Worm (Caenorhabditis elegans) whole organism, late embryonic: ENCODE data around the gene marc-1.

Source experiments
- C38D4.7 ChIP-seq: fragments of 200-800 bp; sonication (Bioruptor generic); optimal IDR thresholded peaks from 2 replicates; lab custom pipeline; 2018; ENCODE audit warnings: mild to moderate bottlenecking, missing genetic modification characterization, moderate library complexity, missing compliant biosample characterization
- F13H6.1 ChIP-seq: sonication (generic microtip); optimal IDR thresholded peaks from 2 replicates; lab custom pipeline; 2016; ENCODE audit warnings: missing genetic modification characterization, missing compliant biosample characterization
- K02D7.2 ChIP-seq: sonication (generic microtip); optimal IDR thresholded peaks from 2 replicates; lab custom pipeline; 2017; ENCODE audit warnings: mild to moderate bottlenecking, missing genetic modification characterization, missing compliant biosample characterization
- K09A11.1 ChIP-seq: sonication (generic microtip); optimal IDR thresholded peaks from 2 replicates; lab custom pipeline; 2017; ENCODE audit warnings: antibody characterized with exemption, mild to moderate bottlenecking, missing genetic modification characterization, missing compliant biosample characterization; ENCODE audit not compliant: insufficient read depth
- T23F11.4 ChIP-seq: fragments of 200-800 bp; sonication (Bioruptor generic); optimal IDR thresholded peaks from 2 replicates; lab custom pipeline; 2018; ENCODE audit warnings: mild to moderate bottlenecking, missing genetic modification characterization, missing compliant biosample characterization
- ceh-18 ChIP-seq: sonication (generic microtip); optimal IDR thresholded peaks from 2 replicates; lab custom pipeline; 2016; ENCODE audit warnings: missing genetic modification characterization, missing compliant biosample characterization
- ceh-19 ChIP-seq: fragments of 200-800 bp; sonication (Bioruptor generic); optimal IDR thresholded peaks from 2 replicates; lab custom pipeline; 2018; ENCODE audit warnings: mild to moderate bottlenecking, missing genetic modification characterization, missing compliant biosample characterization
- ceh-22 ChIP-seq: sonication (generic microtip); optimal IDR thresholded peaks from 2 replicates; lab custom pipeline; 2017; ENCODE audit warnings: missing biosample characterization, missing genetic modification characterization
- ceh-31 ChIP-seq: sonication (generic microtip); optimal IDR thresholded peaks from 2 replicates; lab custom pipeline; 2016; ENCODE audit warnings: missing genetic modification characterization, missing compliant biosample characterization
- ceh-9 ChIP-seq: sonication (generic microtip); optimal IDR thresholded peaks from 2 replicates; lab custom pipeline; 2016; ENCODE audit warnings: mild to moderate bottlenecking, missing genetic modification characterization, inconsistent platforms, missing compliant biosample characterization
- dmd-4 ChIP-seq: sonication (generic microtip); optimal IDR thresholded peaks from 2 replicates; lab custom pipeline; 2016; ENCODE audit warnings: borderline replicate concordance, missing genetic modification characterization, missing compliant biosample characterization
- elt-2 ChIP-seq: sonication (generic microtip); optimal IDR thresholded peaks from 2 replicates; lab custom pipeline; 2016; ENCODE audit warnings: missing genetic modification reagents, missing genetic modification characterization, missing compliant biosample characterization
- fax-1 ChIP-seq: sonication (generic microtip); optimal IDR thresholded peaks from 2 replicates; lab custom pipeline; 2016; ENCODE audit warnings: missing genotype, missing genetic modification characterization, missing compliant biosample characterization
- fkh-10 ChIP-seq: fragments of 150-350 bp; optimal IDR thresholded peaks from 2 replicates; lab custom pipeline; 2014; ENCODE audit warnings: missing biosample characterization, missing genetic modification reagents, missing genetic modification characterization
- hlh-15 ChIP-seq: sonication (generic microtip); optimal IDR thresholded peaks from 2 replicates; lab custom pipeline; 2016; ENCODE audit warnings: missing genetic modification characterization, missing compliant biosample characterization
- hlh-30 ChIP-seq: sonication (generic microtip); optimal IDR thresholded peaks from 2 replicates; lab custom pipeline; 2017; ENCODE audit warnings: antibody characterized with exemption, missing genetic modification characterization, missing compliant biosample characterization; ENCODE audit not compliant: insufficient read depth
- hlh-6 ChIP-seq: sonication (generic microtip); optimal IDR thresholded peaks from 2 replicates; lab custom pipeline; 2016; ENCODE audit warnings: missing genotype, missing genetic modification characterization, missing compliant biosample characterization
- lim-6 ChIP-seq: sonication (generic microtip); optimal IDR thresholded peaks from 2 replicates; lab custom pipeline; 2016; ENCODE audit warnings: missing genetic modification characterization, missing compliant biosample characterization
- lin-11 ChIP-seq: fragments of 200-800 bp; sonication (Bioruptor generic); optimal IDR thresholded peaks from 2 replicates; lab custom pipeline; 2018; ENCODE audit warnings: mild to moderate bottlenecking, missing genetic modification characterization, missing compliant biosample characterization
- mec-3 ChIP-seq: sonication (generic microtip); optimal IDR thresholded peaks from 2 replicates; lab custom pipeline; 2016; ENCODE audit warnings: borderline replicate concordance, missing genetic modification characterization, missing compliant biosample characterization
- nfya-1 ChIP-seq: sonication (generic microtip); optimal IDR thresholded peaks from 2 replicates; lab custom pipeline; 2017; ENCODE audit warnings: missing genetic modification characterization, mild to moderate bottlenecking, missing compliant biosample characterization, antibody characterized with exemption, moderate library complexity
- nhr-11 ChIP-seq: fragments of 150-350 bp; optimal IDR thresholded peaks from 2 replicates; lab custom pipeline; 2014; ENCODE audit warnings: missing biosample characterization, missing genetic modification characterization
- nhr-232 ChIP-seq: sonication (generic microtip); optimal IDR thresholded peaks from 2 replicates; lab custom pipeline; 2016; ENCODE audit warnings: missing genetic modification characterization, missing compliant biosample characterization
- npax-4 ChIP-seq: sonication (generic microtip); optimal IDR thresholded peaks from 2 replicates; lab custom pipeline; 2016; ENCODE audit warnings: missing genetic modification characterization, missing compliant biosample characterization
- odd-2 ChIP-seq: sonication (generic microtip); optimal IDR thresholded peaks from 2 replicates; lab custom pipeline; 2017; ENCODE audit warnings: antibody characterized with exemption, mild to moderate bottlenecking, missing genetic modification characterization, missing compliant biosample characterization
- pag-3 ChIP-seq: sonication (generic microtip); optimal IDR thresholded peaks from 2 replicates; lab custom pipeline; 2016; ENCODE audit warnings: missing compliant biosample characterization, missing genetic modification characterization, borderline replicate concordance
- pat-9 ChIP-seq: fragments of 200-800 bp; sonication (Bioruptor generic); optimal IDR thresholded peaks from 2 replicates; lab custom pipeline; 2018; ENCODE audit warnings: mild to moderate bottlenecking, missing genetic modification characterization, moderate library complexity, missing compliant biosample characterization
- pha-2 ChIP-seq: sonication (generic microtip); optimal IDR thresholded peaks from 2 replicates; lab custom pipeline; 2017; ENCODE audit warnings: mild to moderate bottlenecking, missing genetic modification characterization, missing compliant biosample characterization
- pqm-1 ChIP-seq: sonication (generic microtip); optimal IDR thresholded peaks from 2 replicates; lab custom pipeline; 2016; ENCODE audit warnings: missing genetic modification characterization, missing compliant biosample characterization
- pros-1 ChIP-seq: fragments of 150-350 bp; optimal IDR thresholded peaks from 2 replicates; lab custom pipeline; 2014; ENCODE audit warnings: missing biosample characterization, missing genetic modification reagents, missing genetic modification characterization
- rnt-1 ChIP-seq: sonication (generic microtip); optimal IDR thresholded peaks from 2 replicates; lab custom pipeline; 2016; ENCODE audit warnings: missing genetic modification characterization, missing compliant biosample characterization
- sdc-2 ChIP-seq: sonication (generic microtip); optimal IDR thresholded peaks from 2 replicates; lab custom pipeline; 2016; ENCODE audit warnings: missing genotype, missing genetic modification characterization, missing compliant biosample characterization
- sox-2 ChIP-seq: fragments of 200-800 bp; sonication (Bioruptor generic); IDR thresholded peaks from 2 replicates; pipeline ENCODE4 v1.3.6; 2022; ENCODE audit warnings: missing genetic modification reagents, missing genetic modification characterization, missing compliant biosample characterization
- syd-9 ChIP-seq: sonication (generic microtip); optimal IDR thresholded peaks from 2 replicates; lab custom pipeline; 2016; ENCODE audit warnings: mild to moderate bottlenecking, missing genetic modification characterization, moderate library complexity, missing compliant biosample characterization
- tbx-2 ChIP-seq: sonication (generic microtip); optimal IDR thresholded peaks from 2 replicates; lab custom pipeline; 2016; ENCODE audit warnings: missing genetic modification characterization, missing compliant biosample characterization
- ttx-3 ChIP-seq: sonication (generic microtip); optimal IDR thresholded peaks from 2 replicates; lab custom pipeline; 2016; ENCODE audit warnings: missing genetic modification reagents, missing genetic modification characterization, missing compliant biosample characterization
- unc-3 ChIP-seq, 2 experiments: fragments of 200-800 bp in 1 of 2; sonication (Bioruptor generic) in 1 of 2; sonication (generic microtip) in 1 of 2; conservative IDR thresholded peaks in 1 of 2; optimal IDR thresholded peaks in 1 of 2; 2 replicates each; pipeline versions ENCODE4 v1.3.6 to Lab custom; 2016 to 2022; ENCODE audit warnings: missing compliant biosample characterization in 2 of 2, missing genetic modification characterization in 2 of 2, missing genetic modification reagents in 1 of 2
- unc-55 ChIP-seq: sonication (generic microtip); optimal IDR thresholded peaks from 2 replicates; lab custom pipeline; 2017; ENCODE audit warnings: missing biosample characterization, missing genetic modification reagents, missing genetic modification characterization

The marc-1 gene

ce11 chrV:9765622-9766021 lies 26.1 kb downstream of the marc-1 start:
- TF ChIP-seq pat-9 (tag; lab: Kevin White, UChicago) (no peak), ceh-31 (tag; lab: Kevin White, UChicago) (peak; percentile 15)

- TF ChIP-seq sox-2 (no peak), pros-1 (tag; lab: Kevin White, UChicago) (no peak), lim-6 (tag; lab: Kevin White, UChicago) (no peak), K02D7.2 (tag; lab: Kevin White, UChicago) (no peak), pha-2 (tag; lab: Kevin White, UChicago) (no peak), odd-2 (tag; lab: Kevin White, UChicago) (no peak), unc-3 (GFP tag; conservative IDR thresholded peaks at IDR 0.05; lab: Robert Waterston, UW) (no peak), unc-3 (tag; optimal IDR thresholded peaks at IDR 0.05; lab: Kevin White, UChicago) (no peak), T23F11.4 (no peak), ceh-9 (tag; lab: Kevin White, UChicago) (no peak), npax-4 (no peak), hlh-30 (no peak), ttx-3 (no peak), ceh-19 (GFP tag; lab: Kevin White, UChicago) (no peak), lin-11 (no peak), ceh-18 (tag; lab: Kevin White, UChicago) (no peak), hlh-6 (tag; lab: Kevin White, UChicago) (no peak), F13H6.1 (tag; lab: Kevin White, UChicago) (no peak), nhr-11 (tag; lab: Kevin White, UChicago) (no peak)
Observed at ce11 chrV:9767941-9768340, 28.4 kb downstream of the marc-1 start.

DNA sequence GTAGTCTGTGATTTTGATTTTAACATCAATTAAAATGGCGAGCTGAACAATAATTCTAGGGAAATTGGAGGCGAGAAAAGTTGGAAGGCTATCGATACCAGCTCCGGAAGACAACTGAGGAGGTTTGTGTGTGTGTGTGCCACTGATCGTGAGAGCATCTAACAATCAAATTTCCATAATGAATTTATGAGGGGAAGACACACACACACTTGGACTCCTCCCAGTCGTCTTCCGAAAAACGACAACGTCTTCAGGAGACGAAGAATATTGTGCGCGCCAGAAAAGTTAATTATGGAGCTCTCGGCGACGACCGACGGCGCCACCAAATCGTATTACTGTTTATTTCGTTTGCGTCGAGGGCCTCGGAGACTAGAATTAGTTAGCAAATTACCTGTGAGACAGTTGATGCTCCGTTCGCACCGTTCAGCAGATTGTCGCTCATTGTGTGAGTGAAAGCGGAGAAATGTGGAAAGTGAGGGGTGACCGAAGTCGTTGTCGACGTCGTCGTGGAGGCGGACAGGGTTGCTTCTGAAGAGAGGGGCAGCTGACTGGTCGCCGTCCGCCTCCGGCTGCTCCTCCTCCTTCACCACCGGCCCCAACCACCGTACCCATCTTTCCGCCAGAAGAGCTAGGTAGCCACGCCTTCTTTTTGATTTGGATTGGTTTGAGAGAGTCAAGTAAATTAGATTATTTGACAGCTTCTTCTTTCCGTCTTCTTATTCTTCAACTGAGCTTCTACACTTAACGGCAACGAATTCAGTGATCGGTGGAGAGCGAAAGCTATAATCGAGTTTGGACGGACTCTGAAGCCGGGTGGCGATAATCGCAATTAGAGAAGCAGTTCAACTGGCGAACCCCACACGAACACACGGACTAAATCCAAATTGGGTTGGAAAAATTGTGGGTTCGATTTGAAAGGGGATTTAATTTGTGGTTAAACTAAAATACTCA lies 29.6 kb downstream of the marc-1 start, which contains the start of gene unc-42:
Gene unc-42 (minus strand): TSS at position 564 of the 951 bp plus-strand sequence.
- TF ChIP-seq dmd-4 (tag; lab: Kevin White, UChicago) (no peak), syd-9 (tag; lab: Kevin White, UChicago) (no peak), ceh-31 (tag; lab: Kevin White, UChicago) (peak; percentile 69), nfya-1 (tag; lab: Kevin White, UChicago) (peak; percentile 33), pag-3 (tag; lab: Kevin White, UChicago) (no peak)

- no peak for TF ChIP-seq tbx-2 (tag; lab: Kevin White, UChicago)
- TF ChIP-seq K09A11.1, result no peak
- no peak for TF ChIP-seq hlh-15 (tag; lab: Kevin White, UChicago)
- TF ChIP-seq ceh-19 (GFP tag; lab: Kevin White, UChicago), result no peak
- no peak for TF ChIP-seq pqm-1 (tag; lab: Kevin White, UChicago)
- no peak for TF ChIP-seq unc-55
- TF ChIP-seq ttx-3, result no peak
- no peak for TF ChIP-seq nhr-232 (tag; lab: Kevin White, UChicago)
- no peak for TF ChIP-seq rnt-1
- TF ChIP-seq lin-11, result no peak
- TF ChIP-seq fkh-10 (GFP tag; lab: Kevin White, UChicago), result no peak
- TF ChIP-seq nhr-11 (tag; lab: Kevin White, UChicago), result no peak
- TF ChIP-seq C38D4.7 (GFP tag; lab: Kevin White, UChicago), result no peak
- no peak for TF ChIP-seq mec-3 (tag; lab: Kevin White, UChicago)
- no peak for TF ChIP-seq elt-2 (tag; lab: Kevin White, UChicago)
- TF ChIP-seq ceh-22 (tag; lab: Kevin White, UChicago), result no peak
- no peak for TF ChIP-seq pag-3 (tag; lab: Kevin White, UChicago)
- TF ChIP-seq fax-1, result no peak
- no peak for TF ChIP-seq sdc-2 (tag; lab: Kevin White, UChicago)
Observed at ce11 chrV:9771311-9771710, 31.8 kb downstream of the marc-1 start.
